Worm (Caenorhabditis elegans) whole organism, L3 larva: ENCODE measurements around the gene srh-100.

Experiments
- ZK546.5 ChIP-seq: sonication (generic microtip); optimal IDR thresholded peaks from 2 replicates; lab custom pipeline; 2017; ENCODE audit warnings: missing biosample characterization, missing genetic modification characterization
- egl-27 ChIP-seq: sonication (generic microtip); optimal IDR thresholded peaks from 4 replicates; lab custom pipeline; 2017; ENCODE audit warnings: missing biosample characterization, missing genetic modification reagents, missing genetic modification characterization
- unc-39 ChIP-seq: sonication (generic microtip); optimal IDR thresholded peaks from 4 replicates; lab custom pipeline; 2017; ENCODE audit warnings: missing biosample characterization, missing genetic modification characterization

DNA sequence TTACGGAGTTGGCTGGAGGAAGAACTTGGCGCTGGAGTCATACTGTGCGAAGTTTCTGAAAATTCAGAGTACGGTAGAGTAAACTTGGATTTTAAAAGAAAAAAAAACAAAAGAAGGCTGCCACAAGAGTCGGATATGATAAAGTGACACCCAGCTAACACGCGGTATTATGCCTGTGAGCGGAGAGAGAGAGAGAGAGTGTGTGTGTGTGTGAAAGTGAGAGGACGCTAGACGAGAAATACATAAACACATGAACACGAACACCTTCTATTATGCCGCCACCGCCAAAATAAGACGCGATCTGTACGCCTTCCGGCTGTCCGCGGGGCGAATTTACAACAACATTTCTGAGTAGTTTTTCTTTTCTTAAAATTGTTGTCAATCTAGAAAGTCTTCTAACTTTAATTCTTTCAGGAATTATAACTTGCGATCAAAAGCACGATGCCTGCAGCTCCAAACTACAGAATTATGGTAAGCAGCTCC is 22.4 kb upstream of the srh-100 start, which contains the start of gene F12E12.6:
- TF ChIP-seq egl-27 (tag; lab: Kevin White, UChicago) (no peak), ZK546.5 (no peak), unc-39 (tag; lab: Kevin White, UChicago) (no peak)
